Fruit fly (Drosophila melanogaster): ENCODE results near the gene CG10803.

CG10803 gene

DNA sequence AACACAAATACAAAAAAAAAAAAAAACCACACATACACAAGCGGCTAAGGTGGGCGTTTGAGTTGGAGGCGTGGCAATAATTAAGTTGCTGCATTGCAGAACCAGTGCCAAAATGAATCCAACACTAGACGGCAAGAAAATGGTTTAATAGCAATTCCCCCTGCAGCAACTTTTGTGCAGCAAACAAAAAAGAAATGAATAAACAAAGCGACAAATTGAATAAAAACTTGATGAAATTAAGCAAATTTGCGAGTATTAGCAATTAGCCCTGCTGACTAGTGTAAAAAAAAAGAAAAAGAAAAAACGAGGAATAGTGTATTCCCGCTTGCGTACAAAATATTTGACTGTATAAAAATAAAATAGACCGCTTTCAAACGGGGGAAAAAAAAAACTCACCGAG, 30.7 kb upstream of the CG10803 start:
- TF ChIP-seq CG17801 (GFP tag; optimal IDR thresholded peaks at IDR 0.05; ENCODE audit: partially characterized antibody), result no peak

dm6 chrX:3455431-3456001, 29.9 kb upstream of the CG10803 start:
- no peak for TF ChIP-seq CG17801 (GFP tag; optimal IDR thresholded peaks at IDR 0.05; ENCODE audit: partially characterized antibody)

DNA sequence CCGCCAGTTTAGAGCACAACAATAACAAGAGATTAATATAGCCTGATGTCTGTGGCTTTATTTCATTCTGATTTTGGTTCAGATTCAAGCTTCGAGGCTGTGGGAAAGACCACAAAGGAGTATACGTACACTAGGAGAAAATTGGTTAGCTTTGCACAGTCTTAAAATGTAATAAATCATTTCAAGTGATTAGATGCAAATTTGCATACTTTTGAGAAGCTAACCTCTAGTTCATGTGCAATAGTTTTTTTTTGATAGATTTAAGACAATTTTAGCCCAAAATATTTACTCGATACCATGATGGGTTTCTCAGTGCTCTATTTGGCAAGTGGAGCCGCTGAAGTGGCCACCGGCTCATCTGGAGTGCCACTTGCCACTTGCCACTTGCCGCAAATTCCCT, 27.9 kb upstream of the CG10803 start:
- TF ChIP-seq CG17801 (GFP tag; optimal IDR thresholded peaks at IDR 0.05; ENCODE audit: partially characterized antibody), result no peak

dm6 chrX:3458491-3458890, 27.0 kb upstream of the CG10803 start:
- peak; percentile 14 for TF ChIP-seq CG17801 (GFP tag; optimal IDR thresholded peaks at IDR 0.05; ENCODE audit: partially characterized antibody)

- TF ChIP-seq CG17801 (GFP tag; optimal IDR thresholded peaks at IDR 0.05; ENCODE audit: partially characterized antibody), result no peak
Measured at dm6 chrX:3460140-3460642, 25.3 kb upstream of the CG10803 start, which contains the start of the genes CG16782 and CG10801. Gene CG16782, minus strand, starts transcription at chrX:3460240. Gene CG10801, plus strand, starts transcription at chrX:3460592.

dm6 chrX:3463944-3464343, 21.5 kb upstream of the CG10803 start, which contains the start of gene CG16781:
Gene CG16781, minus strand, starts transcription at chrX:3464044.
- TF ChIP-seq CG17801 (GFP tag; optimal IDR thresholded peaks at IDR 0.05; ENCODE audit: partially characterized antibody), result no peak

DNA sequence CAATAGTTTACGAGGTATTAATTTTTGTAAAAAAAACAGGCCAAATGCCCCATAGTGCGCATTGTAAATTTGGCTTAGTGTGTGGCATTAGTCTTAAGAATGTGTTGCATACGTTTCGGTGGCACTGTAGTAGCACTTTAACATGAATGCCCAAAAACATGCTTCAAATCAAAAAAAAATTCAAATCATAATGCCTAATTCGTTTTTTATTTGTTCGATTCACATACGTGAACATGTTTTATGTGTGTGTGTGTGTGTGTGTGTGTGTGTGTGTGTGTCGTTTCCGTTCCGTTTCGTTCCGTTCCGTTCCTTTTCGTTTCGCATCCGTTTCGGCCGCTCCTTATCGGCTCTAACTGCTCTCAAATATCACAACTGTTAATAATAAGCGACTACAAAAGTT, 19.9 kb upstream of the CG10803 start:
- no peak for TF ChIP-seq CG17801 (GFP tag; optimal IDR thresholded peaks at IDR 0.05; ENCODE audit: partially characterized antibody)

dm6 chrX:3470467-3471079, 14.9 kb upstream of the CG10803 start:
- peak; percentile 55 for TF ChIP-seq CG17801 (GFP tag; optimal IDR thresholded peaks at IDR 0.05; ENCODE audit: partially characterized antibody)

DNA sequence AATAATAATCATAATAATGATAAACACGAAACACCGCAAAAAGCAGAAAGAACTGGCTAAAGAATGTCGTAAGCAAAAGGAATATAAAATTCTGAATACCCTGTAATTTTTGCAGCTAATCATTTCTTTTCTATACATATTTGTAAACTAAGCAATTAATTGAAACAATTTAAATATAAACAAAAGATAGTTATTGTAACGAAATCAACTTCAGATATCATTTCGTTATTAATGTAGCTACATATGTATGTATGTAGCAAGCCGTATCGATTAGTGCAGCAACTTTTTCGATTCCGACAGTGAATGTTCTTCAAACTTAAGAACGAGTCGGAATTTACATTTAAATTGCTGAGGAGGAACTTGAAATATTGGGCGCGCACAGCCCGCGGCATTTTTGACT, 11.8 kb upstream of the CG10803 start:
- TF ChIP-seq CG17801 (GFP tag; optimal IDR thresholded peaks at IDR 0.05; ENCODE audit: partially characterized antibody), result no peak

dm6 chrX:3474476-3475439, 10.7 kb upstream of the CG10803 start, which contains the start of gene CG12206:
Gene CG12206, minus strand, starts transcription at chrX:3474524.
- peak; percentile 85 for TF ChIP-seq CG17801 (GFP tag; optimal IDR thresholded peaks at IDR 0.05; ENCODE audit: partially characterized antibody)

dm6 chrX:3476009-3476408, 9.4 kb upstream of the CG10803 start:
- no peak for TF ChIP-seq CG17801 (GFP tag; optimal IDR thresholded peaks at IDR 0.05; ENCODE audit: partially characterized antibody)

DNA sequence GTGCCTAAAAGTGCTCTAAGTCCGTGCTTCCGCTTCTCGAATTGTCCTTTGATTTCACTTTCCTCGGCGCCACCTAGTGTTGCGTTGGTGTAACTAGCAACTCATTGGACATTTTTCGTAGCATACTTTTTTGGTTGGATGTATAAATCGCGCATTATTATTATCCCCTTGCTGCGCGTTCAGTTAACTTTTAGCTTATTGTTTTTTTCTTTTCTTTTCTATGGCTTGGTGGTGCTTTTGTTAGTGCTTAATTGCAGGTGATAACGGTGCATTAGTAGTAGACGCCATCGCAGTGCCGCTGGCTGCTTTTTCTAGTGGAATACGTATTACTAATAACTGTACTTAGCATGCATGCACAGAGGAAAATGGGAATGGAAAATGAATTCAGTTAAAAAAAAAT, 4.4 kb upstream of the CG10803 start:
- peak; percentile 64 for TF ChIP-seq CG17801 (GFP tag; optimal IDR thresholded peaks at IDR 0.05; ENCODE audit: partially characterized antibody)

DNA sequence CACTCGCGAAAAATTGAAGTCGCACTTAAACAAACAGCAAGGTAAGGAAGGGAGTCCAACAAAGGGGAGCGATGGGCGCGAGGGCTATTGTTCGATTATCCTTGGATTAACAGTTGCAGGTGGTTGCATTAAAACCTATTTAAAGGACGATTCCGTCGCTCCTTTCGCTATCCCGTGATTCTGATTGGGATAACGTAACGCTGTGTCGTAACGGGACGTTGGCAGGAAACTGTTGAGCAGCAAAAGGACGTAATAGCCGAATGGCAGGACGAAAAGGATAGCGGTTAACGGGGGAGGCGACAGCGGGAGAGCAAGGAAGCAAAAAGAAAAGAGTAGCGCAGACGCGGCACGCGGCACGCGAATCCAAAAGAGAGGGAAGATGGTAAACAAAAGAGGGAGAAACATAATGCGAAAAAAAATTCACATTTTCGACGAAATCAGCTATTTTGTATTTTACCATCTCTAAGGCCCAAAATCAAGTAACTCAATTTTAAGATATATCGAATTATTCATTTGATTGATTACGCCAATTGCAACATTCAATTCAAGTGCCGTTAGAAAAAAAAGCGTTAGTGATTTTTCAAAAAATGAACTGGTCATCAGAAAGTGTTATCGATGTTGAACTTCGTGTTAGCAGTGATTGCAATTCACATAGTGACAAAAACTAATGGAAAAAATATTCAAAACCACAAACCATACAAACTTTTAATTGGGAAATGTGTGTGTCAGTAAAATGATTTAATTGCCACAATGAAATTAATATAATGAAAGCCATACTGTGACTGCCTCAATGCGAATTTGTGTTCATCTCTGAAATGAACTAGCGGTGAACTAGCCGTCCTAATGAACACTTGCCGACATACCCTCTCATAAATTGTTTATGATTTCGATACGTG, 3.1 kb upstream of the CG10803 start, which contains the start of the genes CG10804 and CG10802:
Gene CG10804 (minus strand): TSS at position 204 of the 896 bp plus-strand sequence.
Gene CG10802 (plus strand): TSS at position 847 of the 896 bp plus-strand sequence.
- peak; percentile 78 for TF ChIP-seq CG17801 (GFP tag; optimal IDR thresholded peaks at IDR 0.05; ENCODE audit: partially characterized antibody)

dm6 chrX:3485871-3486270, 421 bp downstream of the CG10803 start:
- TF ChIP-seq CG17801 (GFP tag; optimal IDR thresholded peaks at IDR 0.05; ENCODE audit: partially characterized antibody), result no peak
